Worm (Caenorhabditis elegans): ENCODE results near the gene F13A2.10.
A peak's percentile ranks its signal among the peaks of the same experiment; 100 is the strongest.

F13A2.10 gene

ce11 chrV:4371309-4371933, 14.7 kb downstream of the F13A2.10 start, which contains the start of the genes gmpr-1 and fipp-1:
TSS of gene gmpr-1 (minus strand) at chrV:4371383.
TSS of gene fipp-1 (plus strand) at chrV:4371807.
- TF ChIP-seq klf-2 (GFP tag; conservative IDR thresholded peaks at IDR 0.05) (no peak), ztf-29 (GFP tag; IDR thresholded peaks at IDR 0.05) (no peak), cog-1 (tag; optimal IDR thresholded peaks at IDR 0.05) (no peak), med-1 (GFP tag; optimal IDR thresholded peaks at IDR 0.05; ENCODE audit: insufficient read depth) (no peak), ztf-23 (GFP tag; IDR thresholded peaks at IDR 0.05) (no peak), tab-1 (GFP tag; IDR thresholded peaks at IDR 0.05) (no peak), ref-1 (GFP tag; conservative IDR thresholded peaks at IDR 0.05) (no peak), T22C8.4 (GFP tag; IDR thresholded peaks at IDR 0.05) (no peak), flt-1 (GFP tag; IDR thresholded peaks at IDR 0.05) (no peak)

- no peak for TF ChIP-seq med-1 (GFP tag; optimal IDR thresholded peaks at IDR 0.05; ENCODE audit: insufficient read depth)
- TF ChIP-seq ztf-29 (GFP tag; IDR thresholded peaks at IDR 0.05): no peak
Observed at ce11 chrV:4370515-4370914, 15.6 kb downstream of the F13A2.10 start.

ce11 chrV:4366440-4366839, 19.6 kb downstream of the F13A2.10 start, which contains the start of gene F32D1.11:
TSS of gene F32D1.11 (minus strand) at chrV:4366540.
- TF ChIP-seq ztf-29 (GFP tag; IDR thresholded peaks at IDR 0.05) (no peak), ref-1 (GFP tag; conservative IDR thresholded peaks at IDR 0.05) (no peak), tab-1 (GFP tag; IDR thresholded peaks at IDR 0.05) (no peak), cog-1 (tag; optimal IDR thresholded peaks at IDR 0.05) (no peak), med-1 (GFP tag; optimal IDR thresholded peaks at IDR 0.05; ENCODE audit: insufficient read depth) (no peak), ztf-23 (GFP tag; IDR thresholded peaks at IDR 0.05) (no peak), T22C8.4 (GFP tag; IDR thresholded peaks at IDR 0.05) (no peak), klf-2 (GFP tag; conservative IDR thresholded peaks at IDR 0.05) (no peak), flt-1 (GFP tag; IDR thresholded peaks at IDR 0.05) (no peak)

ce11 chrV:4364517-4364916, 21.6 kb downstream of the F13A2.10 start, which contains the start of gene grl-13:
TSS of gene grl-13 (minus strand) at chrV:4364617.
- TF ChIP-seq klf-2 (GFP tag; conservative IDR thresholded peaks at IDR 0.05) (no peak), cog-1 (tag; optimal IDR thresholded peaks at IDR 0.05) (no peak), tab-1 (GFP tag; IDR thresholded peaks at IDR 0.05) (no peak), ztf-29 (GFP tag; IDR thresholded peaks at IDR 0.05) (no peak), ref-1 (GFP tag; conservative IDR thresholded peaks at IDR 0.05) (no peak), flt-1 (GFP tag; IDR thresholded peaks at IDR 0.05) (no peak), ztf-23 (GFP tag; IDR thresholded peaks at IDR 0.05) (no peak), med-1 (GFP tag; optimal IDR thresholded peaks at IDR 0.05; ENCODE audit: insufficient read depth) (no peak), T22C8.4 (GFP tag; IDR thresholded peaks at IDR 0.05) (no peak)

ce11 chrV:4361505-4361904, 24.6 kb downstream of the F13A2.10 start, which contains the start of gene F32D1.3:
TSS of gene F32D1.3 (minus strand) at chrV:4361569.
- TF ChIP-seq cog-1 (tag; optimal IDR thresholded peaks at IDR 0.05) (no peak), flt-1 (GFP tag; IDR thresholded peaks at IDR 0.05) (no peak), ref-1 (GFP tag; conservative IDR thresholded peaks at IDR 0.05) (no peak), T22C8.4 (GFP tag; IDR thresholded peaks at IDR 0.05) (no peak), tab-1 (GFP tag; IDR thresholded peaks at IDR 0.05) (no peak), ztf-29 (GFP tag; IDR thresholded peaks at IDR 0.05) (no peak), klf-2 (GFP tag; conservative IDR thresholded peaks at IDR 0.05) (no peak), ztf-23 (GFP tag; IDR thresholded peaks at IDR 0.05) (no peak), med-1 (GFP tag; optimal IDR thresholded peaks at IDR 0.05; ENCODE audit: insufficient read depth) (no peak)

ce11 chrV:4360018-4360417, 26.1 kb downstream of the F13A2.10 start:
- TF ChIP-seq ztf-23 (GFP tag; IDR thresholded peaks at IDR 0.05) (no peak), ref-1 (GFP tag; conservative IDR thresholded peaks at IDR 0.05) (no peak), T22C8.4 (GFP tag; IDR thresholded peaks at IDR 0.05) (no peak), klf-2 (GFP tag; conservative IDR thresholded peaks at IDR 0.05) (no peak), cog-1 (tag; optimal IDR thresholded peaks at IDR 0.05) (no peak), ztf-29 (GFP tag; IDR thresholded peaks at IDR 0.05) (no peak), flt-1 (GFP tag; IDR thresholded peaks at IDR 0.05) (no peak), tab-1 (GFP tag; IDR thresholded peaks at IDR 0.05) (no peak), med-1 (GFP tag; optimal IDR thresholded peaks at IDR 0.05; ENCODE audit: insufficient read depth) (no peak)

ce11 chrV:4359127-4359526, 26.9 kb downstream of the F13A2.10 start:
- TF ChIP-seq med-1 (GFP tag; optimal IDR thresholded peaks at IDR 0.05; ENCODE audit: insufficient read depth): no peak
- no peak for TF ChIP-seq flt-1 (GFP tag; IDR thresholded peaks at IDR 0.05)
- no peak for TF ChIP-seq ztf-23 (GFP tag; IDR thresholded peaks at IDR 0.05)
- TF ChIP-seq ztf-29 (GFP tag; IDR thresholded peaks at IDR 0.05): no peak

ce11 chrV:4357369-4357768, 28.7 kb downstream of the F13A2.10 start:
- TF ChIP-seq T22C8.4 (GFP tag; IDR thresholded peaks at IDR 0.05) (no peak), tab-1 (GFP tag; IDR thresholded peaks at IDR 0.05) (no peak), cog-1 (tag; optimal IDR thresholded peaks at IDR 0.05) (peak; percentile 11)

ce11 chrV:4356047-4356612, 29.9 kb downstream of the F13A2.10 start:
- TF ChIP-seq cog-1 (tag; optimal IDR thresholded peaks at IDR 0.05) (no peak), tab-1 (GFP tag; IDR thresholded peaks at IDR 0.05) (no peak), klf-2 (GFP tag; conservative IDR thresholded peaks at IDR 0.05) (no peak), flt-1 (GFP tag; IDR thresholded peaks at IDR 0.05) (no peak), ref-1 (GFP tag; conservative IDR thresholded peaks at IDR 0.05) (no peak), ztf-29 (GFP tag; IDR thresholded peaks at IDR 0.05) (no peak), T22C8.4 (GFP tag; IDR thresholded peaks at IDR 0.05) (no peak), med-1 (GFP tag; optimal IDR thresholded peaks at IDR 0.05; ENCODE audit: insufficient read depth) (no peak), ztf-23 (GFP tag; IDR thresholded peaks at IDR 0.05) (no peak)

ce11 chrV:4346799-4347198, 39.3 kb downstream of the F13A2.10 start, which contains the start of gene mcm-7:
TSS of gene mcm-7 (plus strand) at chrV:4347166.
- TF ChIP-seq cog-1 (tag; optimal IDR thresholded peaks at IDR 0.05): no peak
- TF ChIP-seq ref-1 (GFP tag; conservative IDR thresholded peaks at IDR 0.05): no peak
- no peak for TF ChIP-seq klf-2 (GFP tag; conservative IDR thresholded peaks at IDR 0.05)
- TF ChIP-seq tab-1 (GFP tag; IDR thresholded peaks at IDR 0.05): no peak
- TF ChIP-seq T22C8.4 (GFP tag; IDR thresholded peaks at IDR 0.05): no peak
- TF ChIP-seq ztf-23 (GFP tag; IDR thresholded peaks at IDR 0.05): no peak
- TF ChIP-seq ztf-29 (GFP tag; IDR thresholded peaks at IDR 0.05): no peak
- no peak for TF ChIP-seq med-1 (GFP tag; optimal IDR thresholded peaks at IDR 0.05; ENCODE audit: insufficient read depth)
- no peak for TF ChIP-seq flt-1 (GFP tag; IDR thresholded peaks at IDR 0.05)
